Fruit fly (Drosophila melanogaster): Measurements from ENCODE around the gene CG4390.

DNA sequence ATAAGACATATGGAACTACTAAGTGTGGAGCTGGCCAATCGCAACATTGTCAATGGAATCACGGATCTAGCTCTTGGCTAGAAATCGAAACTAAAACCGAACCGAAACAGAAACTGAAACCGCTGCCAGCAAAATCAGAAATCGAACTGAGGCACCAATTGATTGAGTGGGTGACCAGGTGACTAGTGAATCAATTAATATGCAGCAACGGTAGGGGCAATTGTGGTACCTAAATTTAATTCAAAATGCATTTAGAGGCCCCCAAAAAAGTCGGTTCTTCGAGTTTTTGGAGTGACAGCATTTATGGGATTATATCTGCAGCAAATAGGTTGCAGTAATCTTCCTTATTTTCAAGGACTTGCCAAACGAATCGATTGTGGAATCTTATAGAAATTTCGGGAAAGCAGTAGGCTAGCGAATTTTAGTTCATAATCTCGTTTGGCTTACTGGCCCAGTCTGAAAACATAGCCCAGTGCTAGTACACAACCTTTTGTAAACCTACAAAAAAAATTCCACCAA is 46.1 kb downstream of the CG4390 start, which contains the start of the genes CG17190 and CG4836:
- TF ChIP-seq CG13204 (GFP tag; optimal IDR thresholded peaks at IDR 0.05) (no peak), EcR (GFP tag; optimal IDR thresholded peaks at IDR 0.05) (no peak), D1 (tag; optimal IDR thresholded peaks at IDR 0.05) (no peak), Snoo (tag; optimal IDR thresholded peaks at IDR 0.05) (no peak), fd96Ca (GFP tag; IDR thresholded peaks at IDR 0.05) (no peak), CG12605 (GFP tag; IDR thresholded peaks at IDR 0.05) (no peak), CG9948 (tag; optimal IDR thresholded peaks at IDR 0.05) (no peak), CG15710 (tag; optimal IDR thresholded peaks at IDR 0.05) (no peak)
